Fruit fly (Drosophila melanogaster): ENCODE results near the gene ouib.

- no peak for TF ChIP-seq cad (GFP tag; optimal IDR thresholded peaks at IDR 0.05)
- TF ChIP-seq CG9437 (GFP tag; optimal IDR thresholded peaks at IDR 0.05) = no peak
- no peak for TF ChIP-seq Ravus (GFP tag; IDR thresholded peaks at IDR 0.05)
- no peak for TF ChIP-seq CG12299 (tag; optimal IDR thresholded peaks at IDR 0.05)
- no peak for TF ChIP-seq CkIIα-i1 (GFP tag; IDR thresholded peaks at IDR 0.05)
- TF ChIP-seq Dek (tag; optimal IDR thresholded peaks at IDR 0.05) = no peak
- TF ChIP-seq Lim3 (GFP tag; IDR thresholded peaks at IDR 0.05) = no peak
- no peak for TF ChIP-seq GATAe (GFP tag; conservative IDR thresholded peaks at IDR 0.05)
- no peak for TF ChIP-seq schlank (tag; optimal IDR thresholded peaks at IDR 0.05)
- no peak for TF ChIP-seq CG4854 (GFP tag; optimal IDR thresholded peaks at IDR 0.05)
- TF ChIP-seq h (optimal IDR thresholded peaks at IDR 0.05) = no peak
Measured at dm6 chr3R:8704669-8705068, 20.6 kb upstream of the ouib start.
